Worm (Caenorhabditis elegans) whole organism, young adult: ENCODE measurements around the gene F28F8.9.

ENCODE experiments used
- F49E8.2 ChIP-seq: sonication (generic microtip); optimal IDR thresholded peaks from 3 replicates; lab custom pipeline; 2017; ENCODE audit warnings: missing genetic modification characterization, mild to moderate bottlenecking, missing compliant biosample characterization, antibody characterized with exemption, moderate library complexity; ENCODE audit not compliant: insufficient read depth
- him-1 ChIP-seq: sonication (generic microtip); optimal IDR thresholded peaks from 2 replicates; lab custom pipeline; 2016; ENCODE audit warnings: missing genotype, missing genetic modification reagents, missing genetic modification characterization, missing compliant biosample characterization
- hlh-12 ChIP-seq: sonication (generic microtip); optimal IDR thresholded peaks from 2 replicates; lab custom pipeline; 2016; ENCODE audit warnings: missing genetic modification characterization, missing compliant biosample characterization
- pbrm-1 ChIP-seq: fragments of 200-800 bp; sonication (Bioruptor generic); IDR thresholded peaks from 2 replicates; pipeline ENCODE4 v1.3.6; 2022; ENCODE audit warnings: missing genetic modification reagents, missing genetic modification characterization, missing compliant biosample characterization
- pha-4 ChIP-seq: fragments of 150-350 bp; sonication (generic microtip); optimal IDR thresholded peaks from 2 replicates; lab custom pipeline; 2014; ENCODE audit warnings: missing biosample characterization, missing genetic modification reagents, missing genetic modification characterization
- somi-1 ChIP-seq: fragments of 200-800 bp; sonication (Bioruptor generic); optimal IDR thresholded peaks from 2 replicates; lab custom pipeline; 2018; ENCODE audit warnings: mild to moderate bottlenecking, missing genetic modification characterization, missing compliant biosample characterization
- unc-62 ChIP-seq: fragments of 150-350 bp; optimal IDR thresholded peaks from 2 replicates; lab custom pipeline; 2014; ENCODE audit warnings: missing biosample characterization, missing genetic modification reagents, missing genetic modification characterization

- TF ChIP-seq unc-62 (GFP tag; lab: Kevin White, UChicago) (no peak), somi-1 (GFP tag; lab: Kevin White, UChicago) (no peak), F49E8.2 (no peak), hlh-12 (tag; lab: Kevin White, UChicago) (no peak), pha-4 (tag; lab: Kevin White, UChicago) (no peak), pbrm-1 (no peak), him-1 (tag; lab: Kevin White, UChicago) (no peak)
Observed at ce11 chrV:15577395-15577896, 1.0 kb downstream of the F28F8.9 start, which contains the start of gene atx-3.
